Fruit fly (Drosophila melanogaster) Kc167 (cell line): ENCODE measurements around the gene Bulli.

Experiments
- Myc ChIP-seq: fragments of >200 bp; optimal IDR thresholded peaks from 2 replicates; lab custom pipeline; 2017; ENCODE audit warnings: missing external identifiers
- Sin3A ChIP-seq: fragments of >200 bp; optimal IDR thresholded peaks from 2 replicates; lab custom pipeline; 2018; ENCODE audit warnings: missing external identifiers
- h ChIP-seq: fragments of >200 bp; optimal IDR thresholded peaks from 3 replicates; lab custom pipeline; 2018; ENCODE audit warnings: missing external identifiers
- insv ChIP-seq: fragments of >200 bp; optimal IDR thresholded peaks from 3 replicates; lab custom pipeline; 2018; ENCODE audit warnings: missing external identifiers
- psq ChIP-seq: fragments of >200 bp; optimal IDR thresholded peaks from 2 replicates; lab custom pipeline; 2017; ENCODE audit warnings: missing external identifiers
- ttk ChIP-seq: sonication (Bioruptor generic); optimal IDR thresholded peaks from 2 replicates; lab custom pipeline; 2017; ENCODE audit warnings: missing external identifiers

The Bulli gene

dm6 chr3L:6488405-6488804, at the start of gene Bulli, which contains the start of gene CG10147:
Gene Bulli (plus strand): TSS chr3L:6488681.
Gene CG10147 (minus strand): TSS chr3L:6488424.
- TF ChIP-seq h (lab: Kevin White, UChicago) (no peak), ttk (lab: Kevin White, UChicago) (no peak), psq (no peak), Sin3A (lab: Kevin White, UChicago) (no peak), Myc (lab: Kevin White, UChicago) (no peak), insv (lab: Kevin White, UChicago) (no peak)

dm6 chr3L:6439713-6440461, 48.6 kb upstream of the Bulli start:
- TF ChIP-seq ttk (lab: Kevin White, UChicago) (no peak), psq (no peak)

dm6 chr3L:6440462-6440811, 48.0 kb upstream of the Bulli start:
- no peak for TF ChIP-seq insv (lab: Kevin White, UChicago)
- no peak for TF ChIP-seq h (lab: Kevin White, UChicago)
- no peak for TF ChIP-seq Sin3A (lab: Kevin White, UChicago)
- TF ChIP-seq ttk (lab: Kevin White, UChicago): no peak
- TF ChIP-seq psq: no peak
- no peak for TF ChIP-seq Myc (lab: Kevin White, UChicago)

dm6 chr3L:6443235-6443634, 45.2 kb upstream of the Bulli start:
- TF ChIP-seq insv (lab: Kevin White, UChicago) (no peak), Myc (lab: Kevin White, UChicago) (no peak), ttk (lab: Kevin White, UChicago) (no peak), Sin3A (lab: Kevin White, UChicago) (no peak), h (lab: Kevin White, UChicago) (no peak), psq (no peak)

dm6 chr3L:6446553-6446952, 41.9 kb upstream of the Bulli start:
- TF ChIP-seq Sin3A (lab: Kevin White, UChicago) (no peak), h (lab: Kevin White, UChicago) (no peak), insv (lab: Kevin White, UChicago) (no peak), ttk (lab: Kevin White, UChicago) (no peak), psq (no peak), Myc (lab: Kevin White, UChicago) (no peak)

dm6 chr3L:6447203-6447602, 41.3 kb upstream of the Bulli start:
- TF ChIP-seq insv (lab: Kevin White, UChicago) (no peak), h (lab: Kevin White, UChicago) (no peak), ttk (lab: Kevin White, UChicago) (no peak), psq (no peak)

- TF ChIP-seq h (lab: Kevin White, UChicago) (no peak), psq (no peak), ttk (lab: Kevin White, UChicago) (no peak), Sin3A (lab: Kevin White, UChicago) (no peak), Myc (lab: Kevin White, UChicago) (no peak), insv (lab: Kevin White, UChicago) (no peak)
Observed at dm6 chr3L:6447708-6448107, 40.8 kb upstream of the Bulli start.

dm6 chr3L:6449159-6449664, 39.3 kb upstream of the Bulli start:
- TF ChIP-seq Sin3A (lab: Kevin White, UChicago): no peak
- TF ChIP-seq psq: no peak
- TF ChIP-seq Myc (lab: Kevin White, UChicago): no peak
- TF ChIP-seq insv (lab: Kevin White, UChicago): no peak
- TF ChIP-seq ttk (lab: Kevin White, UChicago): no peak
- no peak for TF ChIP-seq h (lab: Kevin White, UChicago)

dm6 chr3L:6451572-6451971, 36.9 kb upstream of the Bulli start:
- TF ChIP-seq Sin3A (lab: Kevin White, UChicago) (no peak), h (lab: Kevin White, UChicago) (no peak), Myc (lab: Kevin White, UChicago) (no peak), ttk (lab: Kevin White, UChicago) (no peak), psq (no peak), insv (lab: Kevin White, UChicago) (no peak)

- TF ChIP-seq ttk (lab: Kevin White, UChicago) (no peak), psq (no peak), Sin3A (lab: Kevin White, UChicago) (no peak), insv (lab: Kevin White, UChicago) (no peak), Myc (lab: Kevin White, UChicago) (no peak), h (lab: Kevin White, UChicago) (no peak)
Observed at dm6 chr3L:6452347-6452746, 36.1 kb upstream of the Bulli start.

dm6 chr3L:6453482-6453881, 35.0 kb upstream of the Bulli start:
- TF ChIP-seq ttk (lab: Kevin White, UChicago): no peak
- no peak for TF ChIP-seq psq
- no peak for TF ChIP-seq insv (lab: Kevin White, UChicago)
- no peak for TF ChIP-seq h (lab: Kevin White, UChicago)
- TF ChIP-seq Sin3A (lab: Kevin White, UChicago): no peak
- no peak for TF ChIP-seq Myc (lab: Kevin White, UChicago)

dm6 chr3L:6455383-6455782, 33.1 kb upstream of the Bulli start:
- TF ChIP-seq Myc (lab: Kevin White, UChicago): no peak
- no peak for TF ChIP-seq h (lab: Kevin White, UChicago)
- no peak for TF ChIP-seq Sin3A (lab: Kevin White, UChicago)
- no peak for TF ChIP-seq insv (lab: Kevin White, UChicago)
- TF ChIP-seq ttk (lab: Kevin White, UChicago): no peak
- TF ChIP-seq psq: no peak
